Worm (Caenorhabditis elegans) whole organism, late embryonic: ENCODE measurements around the gene cnnm-1.

Experiments
- dve-1 ChIP-seq: sonication (generic microtip); optimal IDR thresholded peaks from 2 replicates; lab custom pipeline; 2017; ENCODE audit warnings: antibody characterized with exemption, mild to moderate bottlenecking, missing genetic modification characterization, missing compliant biosample characterization
- tbx-2 ChIP-seq: sonication (generic microtip); optimal IDR thresholded peaks from 2 replicates; lab custom pipeline; 2016; ENCODE audit warnings: missing genetic modification characterization, missing compliant biosample characterization
- tbx-7 ChIP-seq: sonication (generic microtip); optimal IDR thresholded peaks from 2 replicates; lab custom pipeline; 2016; ENCODE audit warnings: missing genotype, missing genetic modification characterization, missing compliant biosample characterization

- TF ChIP-seq dve-1 (tag; lab: Kevin White, UChicago), result no peak
- TF ChIP-seq tbx-2 (tag; lab: Kevin White, UChicago), result no peak
- TF ChIP-seq tbx-7 (tag; lab: Kevin White, UChicago), result no peak
Observed at ce11 chrIV:17166974-17167373, 39.7 kb downstream of the cnnm-1 start, which contains the start of gene skr-12.
